Worm (Caenorhabditis elegans): Measurements from ENCODE around the gene F09E10.1.

F09E10.1 gene

ce11 chrX:1502914-1503313 is 324 bp downstream of the F09E10.1 start:
- TF ChIP-seq ceh-40 (GFP tag; IDR thresholded peaks at IDR 0.05) (0 out of 2 replicates have a peak, but pooled peaks have one; percentile 11), zfh-2 (GFP tag; conservative IDR thresholded peaks at IDR 0.05) (peak; percentile 86), snpc-3.4 (tag; optimal IDR thresholded peaks at IDR 0.05) (no peak), nhr-80 (tag; optimal IDR thresholded peaks at IDR 0.05) (no peak), egrh-3 (GFP tag; IDR thresholded peaks at IDR 0.05) (peak; percentile 37; the same call in 1 of the 2 replicates), mxl-1 (tag; optimal IDR thresholded peaks at IDR 0.05) (no peak), B0035.1 (tag; optimal IDR thresholded peaks at IDR 0.05) (no peak)

- no peak for TF ChIP-seq snpc-3.4 (tag; optimal IDR thresholded peaks at IDR 0.05)
- peak; percentile 59 for TF ChIP-seq athp-1 (tag; optimal IDR thresholded peaks at IDR 0.05)
- TF ChIP-seq efl-1 (GFP tag; optimal IDR thresholded peaks at IDR 0.05), result no peak
- TF ChIP-seq Y95B8A.8 (GFP tag; IDR thresholded peaks at IDR 0.05), result peak; percentile 99
- peak; percentile 8; the same call in 1 of the 2 replicates for TF ChIP-seq egl-44 (GFP tag; IDR thresholded peaks at IDR 0.05)
- TF ChIP-seq aptf-3 (GFP tag; IDR thresholded peaks at IDR 0.05), result 0 out of 2 replicates have a peak, but pooled peaks have one; percentile 38
- TF ChIP-seq let-607 (tag; optimal IDR thresholded peaks at IDR 0.05), result peak in 1 of 2 experiments; percentile 42
- TF ChIP-seq F57A8.1 (GFP tag; optimal IDR thresholded peaks at IDR 0.05), result peak; percentile 51
- no peak for TF ChIP-seq lin-54 (GFP tag; optimal IDR thresholded peaks at IDR 0.05)
- TF ChIP-seq mel-28 (tag; optimal IDR thresholded peaks at IDR 0.05; ENCODE audit: borderline replicate concordance), result peak; percentile 92
- TF ChIP-seq pbrm-1 (GFP tag; IDR thresholded peaks at IDR 0.05), result peak; percentile 52; the same call in 1 of the 2 replicates
- TF ChIP-seq tbp1 (GFP tag; optimal IDR thresholded peaks at IDR 0.05), result peak; percentile 24
- peak; percentile 7; the same call in 1 of the 2 replicates for TF ChIP-seq egrh-3 (GFP tag; IDR thresholded peaks at IDR 0.05)
- peak; percentile 29 for TF ChIP-seq fkh-3 (tag; optimal IDR thresholded peaks at IDR 0.05)
- no peak for TF ChIP-seq hlh-12 (tag; optimal IDR thresholded peaks at IDR 0.05)
- no peak for TF ChIP-seq nhr-80 (tag; optimal IDR thresholded peaks at IDR 0.05)
- no peak for TF ChIP-seq nhr-90 (tag; optimal IDR thresholded peaks at IDR 0.05)
- TF ChIP-seq sdz-38 (tag; optimal IDR thresholded peaks at IDR 0.05), result no peak
- 0 out of 2 replicates have a peak, but pooled peaks have one; percentile 5 for TF ChIP-seq F33H1.4 (GFP tag; IDR thresholded peaks at IDR 0.05)
- TF ChIP-seq ceh-40 (GFP tag; IDR thresholded peaks at IDR 0.05), result peak; percentile 29; the same call in 1 of the 2 replicates
- peak; percentile 87; the same call in 1 of the 2 replicates for TF ChIP-seq madf-3 (GFP tag; IDR thresholded peaks at IDR 0.05)
- peak; percentile 92 for TF ChIP-seq Y67H2A.10 (GFP tag; conservative IDR thresholded peaks at IDR 0.05)
- peak; percentile 82 for TF ChIP-seq atf-7 (tag; optimal IDR thresholded peaks at IDR 0.05)
- TF ChIP-seq nfyb-1 (GFP tag; IDR thresholded peaks at IDR 0.05), result peak; percentile 92
- TF ChIP-seq tbx-9 (tag; optimal IDR thresholded peaks at IDR 0.05; ENCODE audit: borderline replicate concordance), result no peak
- peak; percentile 57 for TF ChIP-seq repo-1 (tag; optimal IDR thresholded peaks at IDR 0.05)
- peak; percentile 40 for TF ChIP-seq hmg-1.2 (GFP tag; IDR thresholded peaks at IDR 0.05)
- TF ChIP-seq B0261.1 (tag; optimal IDR thresholded peaks at IDR 0.05), result peak; percentile 17
- peak; percentile 40 for TF ChIP-seq ztf-26 (tag; optimal IDR thresholded peaks at IDR 0.05)
- TF ChIP-seq lin-35 (GFP tag; optimal IDR thresholded peaks at IDR 0.05), result peak in 1 of 3 experiments; percentile 30
- peak; percentile 34; the same call in 1 of the 2 replicates for TF ChIP-seq ztf-28 (GFP tag; IDR thresholded peaks at IDR 0.05)
- peak; percentile 85 for TF ChIP-seq cebp-1 (GFP tag; IDR thresholded peaks at IDR 0.05)
- peak; percentile 86 for TF ChIP-seq cebp-1 (tag; optimal IDR thresholded peaks at IDR 0.05)
- peak; percentile 30 for TF ChIP-seq dpff-1 (tag; optimal IDR thresholded peaks at IDR 0.05)
- TF ChIP-seq ztf-25 (GFP tag; IDR thresholded peaks at IDR 0.05), result peak; percentile 72; the same call in 1 of the 2 replicates
- TF ChIP-seq attf-3 (GFP tag; conservative IDR thresholded peaks at IDR 0.05), result peak; percentile 57
- no peak for TF ChIP-seq ceh-79 (tag; optimal IDR thresholded peaks at IDR 0.05)
- TF ChIP-seq somi-1 (GFP tag; optimal IDR thresholded peaks at IDR 0.05), result no peak
- TF ChIP-seq nhr-27 (tag; optimal IDR thresholded peaks at IDR 0.05), result no peak
- no peak for TF ChIP-seq mcd-1 (GFP tag; IDR thresholded peaks at IDR 0.05)
- peak; percentile 85 for TF ChIP-seq aptf-2 (GFP tag; conservative IDR thresholded peaks at IDR 0.05)
Measured at ce11 chrX:1503698-1504501, 1.3 kb downstream of the F09E10.1 start.
